Worm (Caenorhabditis elegans) whole organism, L4 larva: ENCODE data around the gene ZK1127.13.

Source experiments
- D1046.2 ChIP-seq: fragments of 200-800 bp; sonication (Bioruptor generic); IDR thresholded peaks from 2 replicates; pipeline ENCODE4 v1.3.6; 2022; ENCODE audit warnings: missing genetic modification characterization, missing compliant biosample characterization
- F10B5.3 ChIP-seq: sonication (generic microtip); optimal IDR thresholded peaks from 2 replicates; lab custom pipeline; 2016; ENCODE audit warnings: mild to moderate bottlenecking, missing genetic modification characterization, missing compliant biosample characterization
- ZK337.2 ChIP-seq: fragments of 200-800 bp; sonication (Bioruptor generic); IDR thresholded peaks from 2 replicates; pipeline ENCODE4 v1.3.6; 2022; ENCODE audit warnings: missing genetic modification reagents, missing genetic modification characterization, missing compliant biosample characterization
- ZK546.5 ChIP-seq, 2 experiments: sonication (generic microtip); optimal IDR thresholded peaks; 2 replicates each; lab custom pipeline; 2017; ENCODE audit warnings: missing biosample characterization in 2 of 2, missing genetic modification characterization in 2 of 2
- aha-1 ChIP-seq: fragments of 150-350 bp; peaks from one replicate; lab custom pipeline; 2014; ENCODE audit warnings: missing biosample characterization, missing genetic modification characterization
- arid-1 ChIP-seq: fragments of 200-800 bp; sonication (Bioruptor generic); conservative IDR thresholded peaks from 2 replicates; pipeline ENCODE4 v1.3.6; 2022; ENCODE audit warnings: missing genetic modification reagents, missing genetic modification characterization, missing compliant biosample characterization
- attf-4 ChIP-seq: sonication (generic microtip); optimal IDR thresholded peaks from 3 replicates; lab custom pipeline; 2017; ENCODE audit warnings: missing biosample characterization, missing genetic modification characterization
- ceh-44 ChIP-seq: fragments of 200-800 bp; sonication (Bioruptor generic); IDR thresholded peaks from 2 replicates; pipeline ENCODE4 v1.3.6; 2022; ENCODE audit warnings: missing genetic modification reagents, missing genetic modification characterization, missing compliant biosample characterization
- ceh-62 ChIP-seq: sonication (generic microtip); optimal IDR thresholded peaks from 2 replicates; lab custom pipeline; 2017; ENCODE audit warnings: missing biosample characterization, missing genetic modification characterization
- ces-1 ChIP-seq: fragments of 150-350 bp; sonication (generic microtip); optimal IDR thresholded peaks from 4 replicates; lab custom pipeline; 2014; ENCODE audit warnings: missing biosample characterization, missing genetic modification reagents, missing genetic modification characterization
- ctbp-1 ChIP-seq: fragments of 200-800 bp; sonication (Bioruptor generic); IDR thresholded peaks from 2 replicates; pipeline ENCODE4 v1.3.6; 2022; ENCODE audit warnings: missing genetic modification reagents, missing genetic modification characterization, missing compliant biosample characterization
- daf-12 ChIP-seq: fragments of 150-350 bp; optimal IDR thresholded peaks from 2 replicates; lab custom pipeline; 2014; ENCODE audit warnings: missing biosample characterization, missing genetic modification reagents, missing genetic modification characterization
- daf-8 ChIP-seq: fragments of 200-800 bp; sonication (Bioruptor generic); IDR thresholded peaks from 2 replicates; pipeline ENCODE4 v1.3.6; 2022; ENCODE audit warnings: missing genetic modification characterization, missing compliant biosample characterization
- dmd-6 ChIP-seq: fragments of 200-800 bp; sonication (Bioruptor generic); IDR thresholded peaks from 2 replicates; pipeline ENCODE4 v1.3.6; 2022; ENCODE audit warnings: missing genetic modification reagents, missing genetic modification characterization, missing compliant biosample characterization
- egl-43 ChIP-seq: fragments of 200-800 bp; sonication (Bioruptor generic); IDR thresholded peaks from 2 replicates; pipeline ENCODE4 v1.3.6; 2022; ENCODE audit warnings: missing genetic modification reagents, missing genetic modification characterization, missing compliant biosample characterization
- fkh-10 ChIP-seq: fragments of 150-350 bp; optimal IDR thresholded peaks from 2 replicates; lab custom pipeline; 2014; ENCODE audit warnings: missing biosample characterization, missing genetic modification reagents, missing genetic modification characterization
- hlh-11 ChIP-seq: fragments of 200-800 bp; sonication (Bioruptor generic); optimal IDR thresholded peaks from 2 replicates; lab custom pipeline; 2018; ENCODE audit warnings: mild to moderate bottlenecking, missing genetic modification characterization, missing compliant biosample characterization
- hlh-30 ChIP-seq: sonication (generic microtip); optimal IDR thresholded peaks from 2 replicates; lab custom pipeline; 2017; ENCODE audit warnings: antibody characterized with exemption, mild to moderate bottlenecking, missing genetic modification characterization, missing compliant biosample characterization; ENCODE audit not compliant: insufficient read depth
- hmg-1.1 ChIP-seq: fragments of 200-800 bp; sonication (Bioruptor generic); IDR thresholded peaks from 2 replicates; pipeline ENCODE4 v1.3.6; 2022; ENCODE audit warnings: missing genetic modification reagents, missing genetic modification characterization, missing compliant biosample characterization
- lim-7 ChIP-seq: fragments of 200-800 bp; sonication (Bioruptor generic); IDR thresholded peaks from 2 replicates; pipeline ENCODE4 v1.3.6; 2022; ENCODE audit warnings: missing genetic modification characterization, missing compliant biosample characterization
- lin-13 ChIP-seq: fragments of 150-350 bp; optimal IDR thresholded peaks from 2 replicates; lab custom pipeline; 2014; ENCODE audit warnings: missing biosample characterization, missing genetic modification reagents, missing genetic modification characterization
- lsy-2 ChIP-seq, 2 experiments: fragments of 150-350 bp in 1 of 2; sonication (generic microtip) in 1 of 2; optimal IDR thresholded peaks; 2 replicates each; lab custom pipeline; 2014 to 2017; ENCODE audit warnings: missing biosample characterization in 2 of 2, missing genetic modification characterization in 2 of 2
- madf-9 ChIP-seq: fragments of 200-800 bp; sonication (Bioruptor generic); conservative IDR thresholded peaks from 2 replicates; pipeline ENCODE4 v1.3.6; 2022; ENCODE audit warnings: missing genetic modification reagents, missing genetic modification characterization, missing compliant biosample characterization
- mep-1 ChIP-seq: fragments of 150-350 bp; sonication (generic microtip); optimal IDR thresholded peaks from 3 replicates; lab custom pipeline; 2014; ENCODE audit warnings: missing biosample characterization, missing genetic modification characterization
- mxl-2 ChIP-seq: fragments of 200-800 bp; sonication (Bioruptor generic); conservative IDR thresholded peaks from 2 replicates; pipeline ENCODE4 v1.3.6; 2022; ENCODE audit warnings: missing genetic modification reagents, missing genetic modification characterization, missing compliant biosample characterization
- mxl-3 ChIP-seq: fragments of 200-800 bp; sonication (Bioruptor generic); optimal IDR thresholded peaks from 2 replicates; lab custom pipeline; 2018; ENCODE audit warnings: mild to moderate bottlenecking, missing genetic modification characterization, missing compliant biosample characterization
- nhr-111 ChIP-seq: fragments of 200-800 bp; sonication (Bioruptor generic); optimal IDR thresholded peaks from 2 replicates; lab custom pipeline; 2018; ENCODE audit warnings: mild to moderate bottlenecking, missing genetic modification characterization, missing compliant biosample characterization
- nhr-76 ChIP-seq: fragments of 150-350 bp; optimal IDR thresholded peaks from 2 replicates; lab custom pipeline; 2014; ENCODE audit warnings: missing biosample characterization, missing genetic modification characterization
- php-3 ChIP-seq: fragments of 200-800 bp; sonication (Bioruptor generic); IDR thresholded peaks from 2 replicates; pipeline ENCODE4 v1.3.6; 2022; ENCODE audit warnings: missing genetic modification reagents, missing genetic modification characterization, missing compliant biosample characterization
- pqm-1 ChIP-seq: sonication (generic microtip); optimal IDR thresholded peaks from 2 replicates; lab custom pipeline; 2017; ENCODE audit warnings: missing biosample characterization, missing genetic modification characterization
- skn-1 ChIP-seq: fragments of 150-350 bp; optimal IDR thresholded peaks from 2 replicates; lab custom pipeline; 2014; ENCODE audit warnings: missing biosample characterization, missing genetic modification characterization
- snpc-1.2 ChIP-seq: fragments of 200-800 bp; sonication (Bioruptor generic); IDR thresholded peaks from 2 replicates; pipeline ENCODE4 v1.3.6; 2022; ENCODE audit warnings: missing genetic modification reagents, missing genetic modification characterization, missing compliant biosample characterization
- snpc-4 ChIP-seq: fragments of 150-350 bp; optimal IDR thresholded peaks from 2 replicates; lab custom pipeline; 2014; ENCODE audit warnings: missing biosample characterization, missing genetic modification characterization
- zip-11 ChIP-seq: fragments of 200-800 bp; sonication (Bioruptor generic); IDR thresholded peaks from 2 replicates; pipeline ENCODE4 v1.3.6; 2022; ENCODE audit warnings: missing genetic modification characterization, missing compliant biosample characterization
- zip-2 ChIP-seq: fragments of 150-350 bp; optimal IDR thresholded peaks from 2 replicates; lab custom pipeline; 2014; ENCODE audit warnings: missing biosample characterization, missing genetic modification characterization

ZK1127.13 gene

ce11 chrII:7060791-7061190 lies 7.7 kb downstream of the ZK1127.13 start:
- TF ChIP-seq daf-8 (GFP tag; lab: Robert Waterston, UW) (no peak), ces-1 (GFP tag; lab: Kevin White, UChicago) (no peak), hlh-30 (tag; lab: Kevin White, UChicago) (peak; percentile 41), lsy-2 (tag; optimal IDR thresholded peaks at IDR 0.05; lab: Kevin White, UChicago) (no peak)

ce11 chrII:7061730-7062129 lies 8.6 kb downstream of the ZK1127.13 start, which contains the start of gene acs-6:
Gene acs-6, plus strand, starts transcription at chrII:7062030.
- no peak for TF ChIP-seq ces-1 (GFP tag; lab: Kevin White, UChicago)
- no peak for TF ChIP-seq hmg-1.1 (GFP tag; lab: Robert Waterston, UW)
- no peak for TF ChIP-seq daf-12 (tag; lab: Kevin White, UChicago)
- TF ChIP-seq nhr-76 (tag; lab: Kevin White, UChicago) = no peak
- no peak for TF ChIP-seq php-3 (GFP tag; lab: Robert Waterston, UW)

ce11 chrII:7065391-7065790 lies 12.3 kb downstream of the ZK1127.13 start, which contains the start of gene nos-2:
Gene nos-2, plus strand, starts transcription at chrII:7065618.
- TF ChIP-seq zip-2 (tag; lab: Kevin White, UChicago) (no peak), F10B5.3 (tag; lab: Kevin White, UChicago) (no peak), zip-11 (no peak), ceh-62 (no peak), ZK546.5 (tag; optimal IDR thresholded peaks at IDR 0.05; lab: Kevin White, UChicago) (no peak), mxl-3 (GFP tag; lab: Kevin White, UChicago) (no peak), arid-1 (GFP tag; lab: Robert Waterston, UW) (no peak), dmd-6 (GFP tag; lab: Robert Waterston, UW) (no peak), attf-4 (tag; lab: Kevin White, UChicago) (no peak), ctbp-1 (GFP tag; lab: Robert Waterston, UW) (no peak), hlh-11 (tag; lab: Kevin White, UChicago) (no peak), mep-1 (no peak), fkh-10 (GFP tag; lab: Kevin White, UChicago) (no peak), daf-12 (tag; lab: Kevin White, UChicago) (no peak), lim-7 (GFP tag; lab: Robert Waterston, UW) (no peak), snpc-4 (tag; lab: Kevin White, UChicago) (no peak)

- TF ChIP-seq mxl-2 (GFP tag; lab: Robert Waterston, UW) (no peak), snpc-1.2 (no peak), ceh-44 (GFP tag; lab: Robert Waterston, UW) (no peak), aha-1 (tag; lab: Kevin White, UChicago) (peak; percentile 82), D1046.2 (GFP tag; lab: Robert Waterston, UW) (no peak), pqm-1 (tag; lab: Kevin White, UChicago) (no peak), hlh-30 (tag; lab: Kevin White, UChicago) (no peak)
- TF ChIP-seq, all 104 proteins: peak for 1
Observed at ce11 chrII:7069866-7070265, 16.8 kb downstream of the ZK1127.13 start, which contains the start of gene him-14. Gene him-14, minus strand, starts transcription at chrII:7069966.

- TF ChIP-seq pqm-1 (tag; lab: Kevin White, UChicago) = no peak
- no peak for TF ChIP-seq egl-43 (GFP tag; lab: Robert Waterston, UW)
- no peak for TF ChIP-seq madf-9 (GFP tag; lab: Robert Waterston, UW)
- TF ChIP-seq snpc-1.2 = no peak
- no peak for TF ChIP-seq ZK337.2 (GFP tag; lab: Robert Waterston, UW)
- TF ChIP-seq skn-1 = no peak
- no peak for TF ChIP-seq mxl-2 (GFP tag; lab: Robert Waterston, UW)
- no peak for TF ChIP-seq snpc-4 (tag; lab: Kevin White, UChicago)
- TF ChIP-seq lin-13 (GFP tag; lab: Kevin White, UChicago) = no peak
- TF ChIP-seq daf-8 (GFP tag; lab: Robert Waterston, UW) = no peak
- no peak for TF ChIP-seq nhr-111 (GFP tag; lab: Kevin White, UChicago)
Observed at ce11 chrII:7070434-7070833, 17.3 kb downstream of the ZK1127.13 start.
